Worm (Caenorhabditis elegans) whole organism, L2 larva: ENCODE data around the gene tbx-2.
A peak's percentile ranks its signal among the peaks of the same experiment; 100 is the strongest.

Experiments
- F13H6.1 ChIP-seq: sonication (generic microtip); optimal IDR thresholded peaks from 2 replicates; lab custom pipeline; 2016; ENCODE audit warnings: missing genetic modification characterization, missing compliant biosample characterization
- aly-2 ChIP-seq: fragments of 150-350 bp; optimal IDR thresholded peaks from 2 replicates; lab custom pipeline; 2014; ENCODE audit warnings: missing biosample characterization, missing genetic modification characterization
- ceh-16 ChIP-seq: fragments of 150-350 bp; optimal IDR thresholded peaks from 2 replicates; lab custom pipeline; 2014; ENCODE audit warnings: missing biosample characterization, missing genetic modification characterization
- egl-27 ChIP-seq: sonication (generic microtip); optimal IDR thresholded peaks from 3 replicates; lab custom pipeline; 2017; ENCODE audit warnings: missing biosample characterization, missing genetic modification reagents, missing genetic modification characterization
- elt-1 ChIP-seq: fragments of 150-350 bp; optimal IDR thresholded peaks from 2 replicates; lab custom pipeline; 2014; ENCODE audit warnings: missing biosample characterization, missing genetic modification characterization
- elt-3 ChIP-seq: sonication (generic microtip); optimal IDR thresholded peaks from 2 replicates; lab custom pipeline; 2017; ENCODE audit warnings: missing biosample characterization, missing genetic modification characterization
- fos-1 ChIP-seq: fragments of 150-350 bp; optimal IDR thresholded peaks from 2 replicates; lab custom pipeline; 2014; ENCODE audit warnings: missing biosample characterization, missing genetic modification characterization
- lin-13 ChIP-seq: fragments of 150-350 bp; optimal IDR thresholded peaks from 2 replicates; lab custom pipeline; 2014; ENCODE audit warnings: missing biosample characterization, missing genetic modification reagents, missing genetic modification characterization
- mbf-1 ChIP-seq: sonication (generic microtip); optimal IDR thresholded peaks from 2 replicates; lab custom pipeline; 2017; ENCODE audit warnings: missing biosample characterization, missing genetic modification characterization
- mdl-1 ChIP-seq, 2 experiments: fragments of 150-350 bp in 1 of 2; sonication (generic microtip) in 1 of 2; optimal IDR thresholded peaks; 2 replicates each; lab custom pipeline; 2017; ENCODE audit warnings: missing biosample characterization in 2 of 2, missing genetic modification characterization in 2 of 2
- nhr-11 ChIP-seq: fragments of 150-350 bp; optimal IDR thresholded peaks from 2 replicates; lab custom pipeline; 2014; ENCODE audit warnings: missing biosample characterization, missing genetic modification characterization
- nhr-25 ChIP-seq: fragments of 150-350 bp; sonication (generic microtip); optimal IDR thresholded peaks from 3 replicates; lab custom pipeline; 2014; ENCODE audit warnings: missing biosample characterization, missing genetic modification characterization
- unc-62 ChIP-seq: fragments of 150-350 bp; optimal IDR thresholded peaks from 2 replicates; lab custom pipeline; 2014; ENCODE audit warnings: missing biosample characterization, missing genetic modification reagents, missing genetic modification characterization

- peak; percentile 10 for TF ChIP-seq fos-1 (tag; lab: Kevin White, UChicago)
- TF ChIP-seq mdl-1 (tag; optimal IDR thresholded peaks at IDR 0.05; lab: Kevin White, UChicago): no peak
- no peak for TF ChIP-seq mbf-1 (tag; lab: Kevin White, UChicago)
- no peak for TF ChIP-seq nhr-11 (tag; lab: Kevin White, UChicago)
- no peak for TF ChIP-seq nhr-25
- TF ChIP-seq ceh-16 (tag; lab: Kevin White, UChicago): no peak
- no peak for TF ChIP-seq unc-62 (GFP tag; lab: Kevin White, UChicago)
- TF ChIP-seq elt-1 (tag; lab: Kevin White, UChicago): no peak
- TF ChIP-seq egl-27 (tag; lab: Kevin White, UChicago): no peak
- TF ChIP-seq aly-2 (tag; lab: Kevin White, UChicago): no peak
- TF ChIP-seq elt-3 (tag; lab: Kevin White, UChicago): no peak
- TF ChIP-seq lin-13 (GFP tag; lab: Kevin White, UChicago): no peak
- TF ChIP-seq F13H6.1 (tag; lab: Kevin White, UChicago): no peak
These were observed 1.6 kb downstream of the tbx-2 start for ce11 chrIII:5134506-5134905.
